Worm (Caenorhabditis elegans) whole organism, L2 larva: ENCODE data around the gene sli-1.

Source experiments
- ZK546.5 ChIP-seq: sonication (generic microtip); optimal IDR thresholded peaks from 2 replicates; lab custom pipeline; 2017; ENCODE audit warnings: missing biosample characterization, missing genetic modification characterization
- ama-1 ChIP-seq: fragments of 150-350 bp; optimal IDR thresholded peaks from 2 replicates; lab custom pipeline; 2018; ENCODE audit warnings: inconsistent platforms
- ceh-16 ChIP-seq: fragments of 150-350 bp; optimal IDR thresholded peaks from 2 replicates; lab custom pipeline; 2014; ENCODE audit warnings: missing biosample characterization, missing genetic modification characterization
- dmd-4 ChIP-seq: sonication (generic microtip); optimal IDR thresholded peaks from 2 replicates; lab custom pipeline; 2017; ENCODE audit warnings: missing biosample characterization, missing genetic modification characterization
- nhr-10 ChIP-seq: sonication (generic microtip); optimal IDR thresholded peaks from 2 replicates; lab custom pipeline; 2017; ENCODE audit warnings: missing biosample characterization, missing genetic modification characterization
- nhr-11 ChIP-seq: fragments of 150-350 bp; optimal IDR thresholded peaks from 2 replicates; lab custom pipeline; 2014; ENCODE audit warnings: missing biosample characterization, missing genetic modification characterization
- nhr-237 ChIP-seq: fragments of 150-350 bp; optimal IDR thresholded peaks from 2 replicates; lab custom pipeline; 2014; ENCODE audit warnings: missing biosample characterization, missing genetic modification characterization

DNA sequence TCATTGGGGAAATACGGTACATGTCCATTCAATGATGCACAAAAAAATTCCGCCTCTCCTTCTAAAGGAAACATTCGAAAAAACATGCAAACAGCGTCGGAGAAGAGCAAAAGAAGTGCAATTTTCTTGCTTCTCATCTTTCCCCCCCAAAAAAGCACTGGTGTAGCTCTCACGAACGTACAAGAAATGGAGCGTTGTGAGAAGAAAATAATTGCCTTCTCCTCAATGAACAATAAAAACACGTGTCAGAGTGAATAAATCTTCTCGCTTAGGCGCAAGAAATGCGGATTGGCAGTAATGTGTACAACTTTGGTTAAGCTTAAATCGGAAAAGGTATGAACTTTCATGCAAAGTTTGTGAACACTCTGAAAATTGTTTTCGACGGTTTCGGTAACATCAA, 22.6 kb upstream of the sli-1 start:
- no peak for TF ChIP-seq nhr-11 (tag; lab: Kevin White, UChicago)
- TF ChIP-seq ZK546.5 = no peak
- TF ChIP-seq ceh-16 = no peak
- no peak for TF ChIP-seq dmd-4 (tag; lab: Kevin White, UChicago)
- no peak for TF ChIP-seq ama-1 (lab: Kevin White, UChicago)
- TF ChIP-seq nhr-237 (tag; lab: Kevin White, UChicago) = no peak
- TF ChIP-seq nhr-10 = no peak
